Fruit fly (Drosophila melanogaster): Measurements from ENCODE around the gene Ptp10D.

The Ptp10D gene

DNA sequence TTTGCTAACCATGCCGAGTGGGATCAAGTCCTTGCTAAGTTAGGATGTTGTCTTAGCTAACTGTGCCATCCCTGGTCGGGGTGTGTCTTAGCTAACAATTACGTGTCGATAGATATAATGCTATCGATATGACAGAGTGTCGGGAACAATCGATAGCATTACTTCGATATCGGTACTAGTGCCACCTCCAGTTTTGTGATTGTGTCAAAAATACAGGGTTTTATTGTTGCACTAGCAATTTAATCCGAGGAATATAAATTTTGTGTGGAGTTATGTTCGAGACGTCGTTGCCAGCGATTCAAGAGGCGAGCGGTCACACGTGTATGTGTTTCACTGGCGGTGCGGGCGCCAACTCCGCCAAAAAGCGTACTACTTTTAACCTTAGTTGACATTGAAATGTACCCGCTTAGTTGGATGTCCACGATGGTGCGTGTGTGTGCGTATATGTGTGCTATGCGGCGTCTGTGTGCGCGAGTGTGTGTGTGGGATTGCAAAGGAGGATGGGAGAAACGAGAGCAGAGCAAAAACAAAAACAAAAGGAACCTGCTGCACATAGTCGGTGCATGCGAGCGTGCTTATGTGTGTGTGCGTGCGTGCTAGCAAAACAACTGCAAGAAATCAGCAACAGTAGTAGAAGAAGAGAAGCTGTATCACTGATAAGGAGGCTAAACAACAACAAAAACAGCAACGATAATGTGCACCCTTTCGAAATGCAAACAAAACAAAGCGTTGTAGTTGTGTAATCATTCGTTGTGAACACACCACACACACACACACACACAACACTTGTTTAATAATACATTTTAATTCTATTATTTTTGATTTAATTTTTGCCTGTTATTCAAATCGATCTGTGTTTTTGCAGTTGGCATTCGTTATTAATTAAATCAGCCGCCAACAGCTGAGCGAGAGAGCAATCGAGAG lies 73.4 kb downstream of the Ptp10D start, which contains the start of gene PhKgamma:
TSS of gene PhKgamma (plus strand) at position 179 of the 924 bp plus-strand sequence.
- TF ChIP-seq CG32264 (GFP tag; optimal IDR thresholded peaks at IDR 0.05) (no peak), Dif (GFP tag; optimal IDR thresholded peaks at IDR 0.05; ENCODE audit: partially characterized antibody) (no peak), ey (GFP tag; optimal IDR thresholded peaks at IDR 0.05) (no peak), sage (GFP tag; optimal IDR thresholded peaks at IDR 0.05) (no peak), jim (GFP tag; optimal IDR thresholded peaks at IDR 0.05) (no peak), N (GFP tag; optimal IDR thresholded peaks at IDR 0.05) (peak; percentile 19), Vsx2 (GFP tag; optimal IDR thresholded peaks at IDR 0.05; ENCODE audit: partially characterized antibody) (no peak), sv (GFP tag; optimal IDR thresholded peaks at IDR 0.05) (no peak), pan (optimal IDR thresholded peaks at IDR 0.05) (no peak), CrebA (GFP tag; optimal IDR thresholded peaks at IDR 0.05; ENCODE audit: borderline replicate concordance) (no peak), foxo (GFP tag; optimal IDR thresholded peaks at IDR 0.05) (peak in 1 of 2 experiments; percentile 44), GATAd (GFP tag; optimal IDR thresholded peaks at IDR 0.05) (no peak), CG9705 (GFP tag; optimal IDR thresholded peaks at IDR 0.05) (no peak), woc (GFP tag; optimal IDR thresholded peaks at IDR 0.05) (no peak), brk (GFP tag; optimal IDR thresholded peaks at IDR 0.05) (no peak), usp (GFP tag; optimal IDR thresholded peaks at IDR 0.05) (no peak), Hr83 (GFP tag; optimal IDR thresholded peaks at IDR 0.05; ENCODE audit: poor library complexity, severe bottlenecking) (peak; percentile 52), OdsH (GFP tag; optimal IDR thresholded peaks at IDR 0.05) (peak; percentile 25), dsf (GFP tag; optimal IDR thresholded peaks at IDR 0.05; ENCODE audit: borderline replicate concordance) (no peak), Abd-B (GFP tag; optimal IDR thresholded peaks at IDR 0.05) (no peak), Sp1 (GFP tag; optimal IDR thresholded peaks at IDR 0.05) (peak; percentile 21), Rel (GFP tag; optimal IDR thresholded peaks at IDR 0.05) (no peak), Rel (tag; optimal IDR thresholded peaks at IDR 0.05) (peak; percentile 44), fru (GFP tag; optimal IDR thresholded peaks at IDR 0.05) (peak; percentile 23), Myc (optimal IDR thresholded peaks at IDR 0.05) (peak; percentile 16), psq (GFP tag; optimal IDR thresholded peaks at IDR 0.05) (peak; percentile 61), Mio (GFP tag; optimal IDR thresholded peaks at IDR 0.05) (no peak), Jra (GFP tag; optimal IDR thresholded peaks at IDR 0.05) (no peak), dmrt93B (GFP tag; optimal IDR thresholded peaks at IDR 0.05) (no peak), tai (GFP tag; optimal IDR thresholded peaks at IDR 0.05) (no peak), HLH106 (tag; optimal IDR thresholded peaks at IDR 0.05) (peak; percentile 20), Dfd (GFP tag; optimal IDR thresholded peaks at IDR 0.05) (no peak), Hr78 (GFP tag; optimal IDR thresholded peaks at IDR 0.05) (no peak), rgr (GFP tag; optimal IDR thresholded peaks at IDR 0.05) (peak; percentile 46), h (GFP tag; optimal IDR thresholded peaks at IDR 0.05) (peak; percentile 35), dl (GFP tag; optimal IDR thresholded peaks at IDR 0.05; ENCODE audit: insufficient read depth in 1 of 2, partially characterized antibody in 2 of 2) (no peak)

dm6 chrX:11695883-11696211 lies 74.0 kb downstream of the Ptp10D start:
- TF ChIP-seq h (GFP tag; optimal IDR thresholded peaks at IDR 0.05): no peak
- TF ChIP-seq Mio (GFP tag; optimal IDR thresholded peaks at IDR 0.05): no peak

DNA sequence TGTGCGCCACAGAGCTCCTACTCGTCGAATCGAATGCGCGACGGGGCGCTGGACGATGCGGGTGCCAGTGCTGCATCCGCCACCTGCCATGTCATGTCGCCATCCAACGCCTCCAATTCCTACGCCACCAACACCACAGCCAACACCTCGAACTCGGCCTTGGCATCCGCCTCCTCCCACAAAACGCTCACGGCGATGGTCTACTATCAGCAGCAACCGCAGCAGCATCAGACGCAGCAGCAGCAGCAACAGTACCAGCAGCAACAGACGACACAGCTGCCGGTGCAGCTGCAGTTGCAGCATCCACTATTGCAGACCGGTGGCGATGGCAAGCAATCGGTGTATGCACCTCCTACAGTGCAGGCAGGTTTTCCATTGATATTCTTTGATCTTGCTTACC lies 79.0 kb downstream of the Ptp10D start:
- TF ChIP-seq Sp1 (GFP tag; optimal IDR thresholded peaks at IDR 0.05): no peak
- no peak for TF ChIP-seq pan (optimal IDR thresholded peaks at IDR 0.05)
- peak; percentile 85 for TF ChIP-seq Dfd (GFP tag; optimal IDR thresholded peaks at IDR 0.05)
- no peak for TF ChIP-seq tai (GFP tag; optimal IDR thresholded peaks at IDR 0.05)
